Worm (Caenorhabditis elegans) whole organism, L3 larva: ENCODE results near the gene skr-13.

ENCODE experiments used
- egl-27 ChIP-seq: sonication (generic microtip); optimal IDR thresholded peaks from 4 replicates; lab custom pipeline; 2017; ENCODE audit warnings: missing biosample characterization, missing genetic modification reagents, missing genetic modification characterization
- snpc-4 ChIP-seq: fragments of 150-350 bp; optimal IDR thresholded peaks from 2 replicates; lab custom pipeline; 2014; ENCODE audit warnings: missing biosample characterization, missing genetic modification characterization

DNA sequence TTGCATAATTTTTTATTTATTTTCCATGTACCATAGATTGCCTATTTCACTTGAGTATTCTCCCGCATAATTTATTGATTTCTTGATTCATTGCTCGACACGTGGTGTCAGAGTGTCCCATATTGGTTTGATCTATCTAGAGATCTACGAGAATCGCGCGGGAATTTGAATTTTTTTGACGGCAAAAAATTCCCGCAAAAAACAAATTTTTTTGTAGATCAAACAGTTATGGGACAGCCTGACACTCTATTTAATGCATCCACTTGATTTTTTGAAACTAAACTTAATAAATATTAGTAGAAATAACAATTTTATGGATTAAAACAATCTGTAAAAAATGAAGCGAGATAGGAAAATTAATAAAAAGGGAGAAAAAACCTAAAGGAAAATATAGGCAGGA is 36.4 kb downstream of the skr-13 start:
- no peak for TF ChIP-seq snpc-4 (tag; lab: Kevin White, UChicago)
- no peak for TF ChIP-seq egl-27 (tag; lab: Kevin White, UChicago)
